Worm (Caenorhabditis elegans): Measurements from ENCODE around the gene JC8.16.

- TF ChIP-seq fkh-10 (GFP tag; optimal IDR thresholded peaks at IDR 0.05): no peak
- no peak for TF ChIP-seq ztf-11 (tag; optimal IDR thresholded peaks at IDR 0.05)
- peak; percentile 73 for TF ChIP-seq egl-5 (tag; optimal IDR thresholded peaks at IDR 0.05)
- no peak for TF ChIP-seq ztf-4 (tag; optimal IDR thresholded peaks at IDR 0.05)
- no peak for TF ChIP-seq zag-1 (tag; optimal IDR thresholded peaks at IDR 0.05)
- TF ChIP-seq ceh-82 (tag; optimal IDR thresholded peaks at IDR 0.05): no peak
- peak; percentile 92 for TF ChIP-seq pqm-1 (tag; optimal IDR thresholded peaks at IDR 0.05)
Observed at ce11 chrIV:13253841-13254240, 5.1 kb upstream of the JC8.16 start, which contains the start of gene ttr-45.
